Fruit fly (Drosophila melanogaster): ENCODE data around the gene CG9743.

Gene CG9743

dm6 chr3R:30177494-30177893 is 25.3 kb downstream of the CG9743 start, which contains the start of the genes CG1983 and CG15530 (continued):
- no peak for TF ChIP-seq Atf3 (GFP tag; optimal IDR thresholded peaks at IDR 0.05)
- no peak for TF ChIP-seq tgo (GFP tag; IDR thresholded peaks at IDR 0.05)
- TF ChIP-seq nom (GFP tag; optimal IDR thresholded peaks at IDR 0.05) = no peak
- TF ChIP-seq Optix (GFP tag; IDR thresholded peaks at IDR 0.05) = no peak
- TF ChIP-seq CG6654 (GFP tag; optimal IDR thresholded peaks at IDR 0.05) = no peak
- no peak for TF ChIP-seq CG7271 (tag; optimal IDR thresholded peaks at IDR 0.05)
- TF ChIP-seq crp (GFP tag; optimal IDR thresholded peaks at IDR 0.05) = peak; percentile 36 to 89
- no peak for TF ChIP-seq danr (GFP tag; IDR thresholded peaks at IDR 0.05)
- TF ChIP-seq gfzf (GFP tag; optimal IDR thresholded peaks at IDR 0.05) = peak; percentile 47
- TF ChIP-seq MESR4 (GFP tag; optimal IDR thresholded peaks at IDR 0.05) = peak; percentile 7
- no peak for TF ChIP-seq scrt (GFP tag; optimal IDR thresholded peaks at IDR 0.05)
- TF ChIP-seq CG2678 (tag; optimal IDR thresholded peaks at IDR 0.05) = no peak
- peak; percentile 94 for TF ChIP-seq trem (tag; optimal IDR thresholded peaks at IDR 0.05)
- no peak for TF ChIP-seq zf30C (GFP tag; optimal IDR thresholded peaks at IDR 0.05)
- no peak for TF ChIP-seq CG12071 (GFP tag; optimal IDR thresholded peaks at IDR 0.05)
- no peak for TF ChIP-seq CG15479 (GFP tag; optimal IDR thresholded peaks at IDR 0.05)
- no peak for TF ChIP-seq CG4730 (GFP tag; IDR thresholded peaks at IDR 0.05)
- no peak for TF ChIP-seq CG30431 (GFP tag; optimal IDR thresholded peaks at IDR 0.05)
- TF ChIP-seq nau (GFP tag; optimal IDR thresholded peaks at IDR 0.05) = no peak
- TF ChIP-seq Max (GFP tag; optimal IDR thresholded peaks at IDR 0.05) = no peak
- no peak for TF ChIP-seq eyg (GFP tag; optimal IDR thresholded peaks at IDR 0.05)
- no peak for TF ChIP-seq vnd (GFP tag; IDR thresholded peaks at IDR 0.05; ENCODE audit: partially characterized antibody)
- TF ChIP-seq sens (GFP tag) = peak; percentile 44
- no peak for TF ChIP-seq ham (GFP tag; IDR thresholded peaks at IDR 0.05)
- TF ChIP-seq az2 (GFP tag; optimal IDR thresholded peaks at IDR 0.05) = no peak
- TF ChIP-seq CG10565 (GFP tag; optimal IDR thresholded peaks at IDR 0.05) = no peak
- no peak for TF ChIP-seq CG12299 (tag; optimal IDR thresholded peaks at IDR 0.05)
- TF ChIP-seq Fer3 (tag; optimal IDR thresholded peaks at IDR 0.05) = no peak
- no peak for TF ChIP-seq crc (GFP tag; optimal IDR thresholded peaks at IDR 0.05)
- TF ChIP-seq gce (GFP tag; IDR thresholded peaks at IDR 0.05) = no peak
- no peak for TF ChIP-seq Hmr (GFP tag; optimal IDR thresholded peaks at IDR 0.05)
- no peak for TF ChIP-seq Sox102F (GFP tag; optimal IDR thresholded peaks at IDR 0.05)

DNA sequence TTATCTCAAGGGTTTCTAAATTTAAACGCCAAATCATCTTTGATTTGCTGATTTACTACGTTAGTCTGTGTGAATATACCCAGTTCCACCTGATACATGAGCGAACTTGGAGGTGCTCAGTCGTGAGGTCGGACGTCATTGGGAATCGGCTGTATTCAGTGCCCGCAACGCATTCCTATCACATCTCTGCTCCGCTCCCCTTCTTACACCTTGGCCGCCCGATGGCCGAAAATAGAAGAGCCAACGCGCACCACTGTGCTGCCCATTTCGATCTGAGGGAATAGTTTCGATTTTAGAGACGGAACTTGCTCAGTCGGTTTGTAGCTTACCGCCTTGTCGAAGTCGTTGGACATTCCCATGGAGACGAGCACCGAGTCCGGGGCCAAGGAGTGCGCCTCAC is 26.5 kb downstream of the CG9743 start:
- peak; percentile 26 for TF ChIP-seq Med (GFP tag)
- peak; percentile 93 for TF ChIP-seq CG12769 (tag; optimal IDR thresholded peaks at IDR 0.05)
- TF ChIP-seq gsb-n (tag; optimal IDR thresholded peaks at IDR 0.05) = no peak
- 0 out of 4 replicates have a peak, but pooled peaks have one; percentile 15 for TF ChIP-seq chinmo (GFP tag; IDR thresholded peaks at IDR 0.05; ENCODE audit: partially characterized antibody)
- TF ChIP-seq crol (GFP tag; IDR thresholded peaks at IDR 0.05) = peak; percentile 20; the same call in 1 of the 2 replicates
- peak; percentile 36; the same call in 1 of the 3 replicates for TF ChIP-seq CG6791 (GFP tag; IDR thresholded peaks at IDR 0.05; ENCODE audit: partially characterized antibody)
- no peak for TF ChIP-seq grau (tag; optimal IDR thresholded peaks at IDR 0.05)
- TF ChIP-seq sd (tag; optimal IDR thresholded peaks at IDR 0.05) = peak; percentile 81

All from whole organism, embryonic.